Worm (Caenorhabditis elegans): ENCODE results near the gene nhr-124.

ce11 chrV:3877242-3877641 is 8.8 kb downstream of the nhr-124 start:
- no peak for TF ChIP-seq dmd-4 (tag; optimal IDR thresholded peaks at IDR 0.05; ENCODE audit: borderline replicate concordance)
- TF ChIP-seq ama-1 (optimal IDR thresholded peaks at IDR 0.05) = no peak
- no peak for TF ChIP-seq rnt-1 (tag; optimal IDR thresholded peaks at IDR 0.05)
- no peak for TF ChIP-seq nfya-1 (tag; optimal IDR thresholded peaks at IDR 0.05)
- no peak for TF ChIP-seq F13H6.1 (tag; optimal IDR thresholded peaks at IDR 0.05)
- TF ChIP-seq sox-2 (GFP tag; IDR thresholded peaks at IDR 0.05) = no peak
- no peak for TF ChIP-seq lin-11 (tag; optimal IDR thresholded peaks at IDR 0.05)
- TF ChIP-seq elt-2 (tag; optimal IDR thresholded peaks at IDR 0.05) = no peak
- TF ChIP-seq ceh-9 (tag; optimal IDR thresholded peaks at IDR 0.05) = no peak
- TF ChIP-seq hlh-6 (tag; optimal IDR thresholded peaks at IDR 0.05) = no peak
- TF ChIP-seq ceh-22 (tag; optimal IDR thresholded peaks at IDR 0.05) = no peak
